Fruit fly (Drosophila melanogaster) Kc167 (cell line): ENCODE measurements around the gene Mtr3.

Source experiments
- h ChIP-seq: fragments of >200 bp; optimal IDR thresholded peaks from 3 replicates; lab custom pipeline; 2018; ENCODE audit warnings: missing external identifiers
- insv ChIP-seq: fragments of >200 bp; optimal IDR thresholded peaks from 3 replicates; lab custom pipeline; 2018; ENCODE audit warnings: missing external identifiers
- psq ChIP-seq: fragments of >200 bp; optimal IDR thresholded peaks from 2 replicates; lab custom pipeline; 2017; ENCODE audit warnings: missing external identifiers

DNA sequence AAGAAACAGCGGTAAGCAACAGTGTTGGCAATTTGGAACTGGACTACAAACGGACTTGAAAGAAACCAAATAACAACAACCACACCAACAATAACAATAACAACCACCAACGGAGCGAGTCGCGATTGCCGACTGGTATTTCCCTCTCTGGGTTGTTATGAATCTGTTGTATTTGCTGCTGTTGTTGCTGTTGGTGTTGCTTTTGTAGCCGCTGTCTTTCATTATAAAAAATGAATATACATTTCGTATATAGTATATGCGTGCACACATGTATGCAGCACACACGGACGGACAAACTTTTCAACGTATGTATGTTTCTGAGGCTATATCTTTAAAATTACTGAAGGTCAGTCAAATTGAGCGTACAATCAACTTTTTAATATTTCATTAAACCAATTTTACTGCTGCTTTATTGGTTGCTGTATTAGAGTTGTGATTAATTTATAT lies 10.1 kb downstream of the Mtr3 start:
- TF ChIP-seq insv (lab: Kevin White, UChicago) (no peak), psq (lab: Kevin White, UChicago) (no peak), h (lab: Kevin White, UChicago) (no peak)
